Fruit fly (Drosophila melanogaster): ENCODE results near the gene CG9072.

The CG9072 gene

DNA sequence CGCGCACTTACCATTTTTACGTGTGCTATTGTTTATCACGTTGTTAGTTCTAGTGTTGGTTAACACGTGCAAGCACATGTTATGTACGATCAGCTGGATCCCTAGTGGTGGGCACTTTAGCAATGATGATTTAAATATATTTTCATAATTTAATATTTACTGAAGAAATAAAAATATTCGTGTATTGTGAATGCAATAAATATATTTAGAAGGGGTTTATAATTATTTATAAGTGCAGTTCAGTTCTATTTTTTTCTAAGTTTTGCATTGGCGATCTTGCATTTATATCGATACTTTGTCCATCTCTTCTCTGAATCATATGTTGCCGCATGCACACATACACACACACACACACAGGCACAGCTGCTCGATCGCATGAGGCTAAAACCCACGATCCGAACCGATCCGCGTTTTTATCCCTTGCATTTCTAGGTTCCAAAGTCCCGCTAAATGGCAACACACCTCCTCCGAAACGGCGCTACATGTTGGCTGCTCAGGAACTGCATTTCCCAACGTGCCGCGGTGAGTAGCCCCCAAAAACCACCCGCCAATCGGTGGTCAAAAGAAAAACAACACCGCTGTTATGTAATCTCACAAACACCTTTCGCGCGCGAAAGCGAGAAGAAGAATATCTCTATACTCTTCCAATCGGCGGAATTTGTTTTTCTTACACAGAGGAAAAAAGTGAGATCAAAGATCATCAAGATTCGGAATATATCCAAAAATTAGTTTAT lies 9.9 kb downstream of the CG9072 start, which contains the start of the genes CG15027 and Dbct (continued):
- TF ChIP-seq tup (GFP tag; optimal IDR thresholded peaks at IDR 0.05) (no peak), CG17385 (GFP tag; optimal IDR thresholded peaks at IDR 0.05) (peak; percentile 39), prd (optimal IDR thresholded peaks at IDR 0.05) (no peak), prd (GFP tag; IDR thresholded peaks at IDR 0.05) (peak; percentile 79), Sry-β (GFP tag; optimal IDR thresholded peaks at IDR 0.05) (no peak), CG10274 (GFP tag; optimal IDR thresholded peaks at IDR 0.05) (no peak), Asciz (GFP tag; optimal IDR thresholded peaks at IDR 0.05) (peak; percentile 17), CG2129 (GFP tag; IDR thresholded peaks at IDR 0.05; ENCODE audit: partially characterized antibody) (peak; percentile 67), CG12071 (GFP tag; optimal IDR thresholded peaks at IDR 0.05) (no peak), CG42726 (GFP tag; IDR thresholded peaks at IDR 0.05; ENCODE audit: partially characterized antibody) (no peak)

dm6 chrX:15084580-15085138 lies 11.2 kb downstream of the CG9072 start, which contains the start of gene Cox17:
Gene Cox17, minus strand, starts transcription at chrX:15084699.
- TF ChIP-seq BtbVII (GFP tag; optimal IDR thresholded peaks at IDR 0.05) (peak; percentile 78), ind (GFP tag; optimal IDR thresholded peaks at IDR 0.05) (peak; percentile 84), exex (tag; optimal IDR thresholded peaks at IDR 0.05) (peak; percentile 47), CG8359 (GFP tag; optimal IDR thresholded peaks at IDR 0.05; ENCODE audit: borderline replicate concordance) (no peak), Lpt (GFP tag; optimal IDR thresholded peaks at IDR 0.05) (no peak), dpn (GFP tag; optimal IDR thresholded peaks at IDR 0.05) (peak; percentile 75 to 82), Nf-YC (tag; optimal IDR thresholded peaks at IDR 0.05) (peak; percentile 84), fu2 (GFP tag; optimal IDR thresholded peaks at IDR 0.05) (peak; percentile 39), toy (GFP tag; IDR thresholded peaks at IDR 0.05) (no peak), Hr3 (GFP tag; optimal IDR thresholded peaks at IDR 0.05) (peak; percentile 88), CG6813 (GFP tag; optimal IDR thresholded peaks at IDR 0.05) (peak; percentile 16), amos (GFP tag; IDR thresholded peaks at IDR 0.05; ENCODE audit: partially characterized antibody) (peak; percentile 71; the same call in 1 of the 2 replicates), Hr51 (GFP tag; optimal IDR thresholded peaks at IDR 0.05) (peak; percentile 59 to 82), CG7357 (GFP tag; IDR thresholded peaks at IDR 0.05) (peak; percentile 56; the same call in 2 of the 3 replicates), CG2889 (GFP tag; IDR thresholded peaks at IDR 0.05) (0 out of 3 replicates have a peak, but pooled peaks have one; percentile 40), ase (GFP tag; IDR thresholded peaks at IDR 0.05) (peak; percentile 55; the same call in 1 of the 3 replicates), CG16813 (GFP tag; IDR thresholded peaks at IDR 0.05; ENCODE audit: partially characterized antibody) (peak; percentile 70), CG11504 (tag; optimal IDR thresholded peaks at IDR 0.05) (peak; percentile 86), psq (GFP tag; optimal IDR thresholded peaks at IDR 0.05) (peak; percentile 56), CG13775 (GFP tag; optimal IDR thresholded peaks at IDR 0.05) (peak; percentile 90), CG15269 (tag; optimal IDR thresholded peaks at IDR 0.05) (peak; percentile 83), abd-A (tag; optimal IDR thresholded peaks at IDR 0.05) (peak; percentile 56), CG7745 (tag; optimal IDR thresholded peaks at IDR 0.05) (no peak), CG12299 (tag; optimal IDR thresholded peaks at IDR 0.05) (peak; percentile 48), jing (GFP tag; optimal IDR thresholded peaks at IDR 0.05) (peak; percentile 35), gcm2 (GFP tag; optimal IDR thresholded peaks at IDR 0.05) (peak; percentile 32), CG4360 (GFP tag; IDR thresholded peaks at IDR 0.05) (no peak), gro (GFP tag; optimal IDR thresholded peaks at IDR 0.05) (peak; percentile 31), CG34376 (GFP tag; optimal IDR thresholded peaks at IDR 0.05) (peak; percentile 82), cad (GFP tag; optimal IDR thresholded peaks at IDR 0.05) (no peak), Dbx (GFP tag; IDR thresholded peaks at IDR 0.05) (peak; percentile 74; the same call in 2 of the 3 replicates), CG6175 (GFP tag; IDR thresholded peaks at IDR 0.05) (no peak), da (GFP tag; optimal IDR thresholded peaks at IDR 0.05) (no peak), CG4854 (GFP tag; optimal IDR thresholded peaks at IDR 0.05) (peak; percentile 56), Ssrp (tag; optimal IDR thresholded peaks at IDR 0.05) (peak; percentile 84), pb (GFP tag; optimal IDR thresholded peaks at IDR 0.05) (no peak), CG6765 (GFP tag; optimal IDR thresholded peaks at IDR 0.05) (peak; percentile 58)

All from whole organism, embryonic.